Fruit fly (Drosophila melanogaster) whole organism: ENCODE data around the gene Ilp1.

Source experiments
- Dll ChIP-seq: fragments of >200 bp; optimal IDR thresholded peaks from 2 replicates; lab custom pipeline; 2017
- pan ChIP-seq: fragments of >200 bp; optimal IDR thresholded peaks from 2 replicates; lab custom pipeline; 2017

dm6 chr3L:9824226-9824625 is 26.0 kb downstream of the Ilp1 start:
- TF ChIP-seq Dll (no peak), pan (lab: Kevin White, UChicago) (no peak)
